Worm (Caenorhabditis elegans) whole organism, L1 larva: ENCODE data around the gene C02F4.4.
A peak's percentile ranks its signal among the peaks of the same experiment; 100 is the strongest.

ENCODE experiments used
- C16A3.4 ChIP-seq: fragments of 150-350 bp; optimal IDR thresholded peaks from 2 replicates; lab custom pipeline; 2014; ENCODE audit warnings: missing biosample characterization, missing genetic modification characterization
- F16B12.6 ChIP-seq: fragments of 150-350 bp; optimal IDR thresholded peaks from 2 replicates; lab custom pipeline; 2014; ENCODE audit warnings: missing biosample characterization, missing genetic modification characterization
- aha-1 ChIP-seq: fragments of 150-350 bp; optimal IDR thresholded peaks from 2 replicates; lab custom pipeline; 2014; ENCODE audit warnings: missing biosample characterization, missing genetic modification characterization
- alr-1 ChIP-seq: fragments of 200-800 bp; sonication (Bioruptor generic); optimal IDR thresholded peaks from 2 replicates; lab custom pipeline; 2018; ENCODE audit warnings: borderline replicate concordance, mild to moderate bottlenecking, missing genetic modification characterization, missing compliant biosample characterization
- ama-1 ChIP-seq: fragments of 150-350 bp; optimal IDR thresholded peaks from 2 replicates; lab custom pipeline; 2014
- ceh-88 ChIP-seq: fragments of 200-800 bp; sonication (Bioruptor generic); IDR thresholded peaks from 2 replicates; pipeline ENCODE4 v1.3.6; 2022; ENCODE audit warnings: missing genetic modification characterization, missing compliant biosample characterization
- dsc-1 ChIP-seq: sonication (generic microtip); optimal IDR thresholded peaks from 2 replicates; lab custom pipeline; 2016; ENCODE audit warnings: mild to moderate bottlenecking, missing genetic modification characterization, missing compliant biosample characterization
- efl-1 ChIP-seq, 4 experiments: fragments of 150-350 bp; optimal IDR thresholded peaks in 3 of 4; peaks in 1 of 4; 1 replicate in 1 of 4; 2 replicates in 3 of 4; lab custom pipeline; 2014; ENCODE audit warnings: missing biosample characterization in 2 of 4, missing genetic modification characterization in 2 of 4, missing genetic modification reagents in 2 of 4
- efl-3 ChIP-seq: fragments of 200-800 bp; sonication (Bioruptor generic); optimal IDR thresholded peaks from 2 replicates; lab custom pipeline; 2018; ENCODE audit warnings: mild to moderate bottlenecking, missing genetic modification characterization, missing compliant biosample characterization
- egl-13 ChIP-seq: sonication (generic microtip); optimal IDR thresholded peaks from 2 replicates; lab custom pipeline; 2016; ENCODE audit warnings: missing genotype, missing genetic modification reagents, missing genetic modification characterization, missing compliant biosample characterization
- egl-27 ChIP-seq, 2 experiments: fragments of 150-350 bp in 1 of 2; sonication (generic microtip); optimal IDR thresholded peaks; 3 replicates each; lab custom pipeline; 2017 to 2018; ENCODE audit warnings: missing biosample characterization in 2 of 2, missing genetic modification characterization in 2 of 2, missing genetic modification reagents in 2 of 2
- elt-3 ChIP-seq, 6 experiments: fragments of 150-350 bp in 1 of 6; sonication (generic microtip); optimal IDR thresholded peaks; 2 replicates each; lab custom pipeline; 2017 to 2018; ENCODE audit warnings: missing biosample characterization in 6 of 6, missing genetic modification characterization in 6 of 6, inconsistent platforms in 1 of 6
- fkh-8 ChIP-seq: sonication (generic microtip); optimal IDR thresholded peaks from 2 replicates; lab custom pipeline; 2016; ENCODE audit warnings: mild to moderate bottlenecking, missing genetic modification characterization, missing compliant biosample characterization
- grh-1 ChIP-seq: fragments of 200-800 bp; sonication (Bioruptor generic); IDR thresholded peaks from 2 replicates; pipeline ENCODE4 v1.3.6; 2022; ENCODE audit warnings: missing genetic modification reagents, missing genetic modification characterization, missing compliant biosample characterization
- hlh-4 ChIP-seq: sonication (generic microtip); optimal IDR thresholded peaks from 2 replicates; lab custom pipeline; 2016; ENCODE audit warnings: mild to moderate bottlenecking, missing genetic modification characterization, missing compliant biosample characterization
- hpl-2 ChIP-seq: fragments of 150-350 bp; optimal IDR thresholded peaks from 2 replicates; lab custom pipeline; 2014; ENCODE audit warnings: missing biosample characterization, missing genetic modification reagents, missing genetic modification characterization
- isw-1 ChIP-seq: fragments of 200-800 bp; sonication (Bioruptor generic); IDR thresholded peaks from 2 replicates; pipeline ENCODE4 v1.3.6; 2022; ENCODE audit warnings: missing genetic modification characterization, missing compliant biosample characterization
- jun-1 ChIP-seq: fragments of 150-350 bp; optimal IDR thresholded peaks from 2 replicates; lab custom pipeline; 2014; ENCODE audit warnings: missing biosample characterization, missing genetic modification reagents, missing genetic modification characterization
- lin-13 ChIP-seq: fragments of 150-350 bp; optimal IDR thresholded peaks from 2 replicates; lab custom pipeline; 2014; ENCODE audit warnings: missing biosample characterization, missing genetic modification reagents, missing genetic modification characterization
- lin-35 ChIP-seq, 2 experiments: fragments of 150-350 bp; optimal IDR thresholded peaks; 2 replicates each; lab custom pipeline; 2014; ENCODE audit warnings: missing biosample characterization in 2 of 2, missing genetic modification characterization in 2 of 2, missing genetic modification reagents in 2 of 2
- lin-39 ChIP-seq: fragments of 150-350 bp; optimal IDR thresholded peaks from 2 replicates; lab custom pipeline; 2014; ENCODE audit warnings: missing biosample characterization, missing genetic modification reagents, missing genetic modification characterization
- lir-3 ChIP-seq: sonication (generic microtip); optimal IDR thresholded peaks from 2 replicates; lab custom pipeline; 2016; ENCODE audit warnings: mild to moderate bottlenecking, missing genetic modification characterization, moderate library complexity, missing compliant biosample characterization; ENCODE audit not compliant: poor library complexity
- lsy-2 ChIP-seq, 2 experiments: fragments of 150-350 bp; optimal IDR thresholded peaks; 2 replicates each; lab custom pipeline; 2014; ENCODE audit warnings: missing biosample characterization in 2 of 2, missing genetic modification characterization in 2 of 2
- mdl-1 ChIP-seq, 2 experiments: fragments of 150-350 bp; optimal IDR thresholded peaks; 2 replicates each; lab custom pipeline; 2014 to 2017; ENCODE audit warnings: missing biosample characterization in 2 of 2, missing genetic modification characterization in 2 of 2, inconsistent platforms in 1 of 2
- mef-2 ChIP-seq: fragments of 150-350 bp; optimal IDR thresholded peaks from 2 replicates; lab custom pipeline; 2014; ENCODE audit warnings: missing biosample characterization, missing genetic modification characterization
- mep-1 ChIP-seq: fragments of 150-350 bp; optimal IDR thresholded peaks from 2 replicates; lab custom pipeline; 2014; ENCODE audit warnings: missing biosample characterization, missing genetic modification characterization
- nhr-12 ChIP-seq: sonication (generic microtip); optimal IDR thresholded peaks from 2 replicates; lab custom pipeline; 2017; ENCODE audit warnings: missing biosample characterization, missing genetic modification characterization
- nhr-19 ChIP-seq: fragments of 200-800 bp; sonication (Bioruptor generic); conservative IDR thresholded peaks from 2 replicates; pipeline ENCODE4 v1.3.6; 2022; ENCODE audit warnings: missing genetic modification characterization, missing compliant biosample characterization
- nhr-20 ChIP-seq: sonication (generic microtip); optimal IDR thresholded peaks from 2 replicates; lab custom pipeline; 2016; ENCODE audit warnings: mild to moderate bottlenecking, missing genetic modification characterization, missing compliant biosample characterization
- nhr-47 ChIP-seq: sonication (generic microtip); optimal IDR thresholded peaks from 2 replicates; lab custom pipeline; 2016; ENCODE audit warnings: mild to moderate bottlenecking, missing genetic modification characterization, moderate library complexity, missing compliant biosample characterization
- nhr-71 ChIP-seq: sonication (generic microtip); optimal IDR thresholded peaks from 2 replicates; lab custom pipeline; 2016; ENCODE audit warnings: mild to moderate bottlenecking, missing genetic modification characterization, moderate library complexity, missing compliant biosample characterization
- nhr-77 ChIP-seq: fragments of 150-350 bp; optimal IDR thresholded peaks from 2 replicates; lab custom pipeline; 2014; ENCODE audit warnings: missing biosample characterization, missing genetic modification characterization
- nhr-84 ChIP-seq: sonication (generic microtip); optimal IDR thresholded peaks from 2 replicates; lab custom pipeline; 2017; ENCODE audit warnings: missing biosample characterization, missing genetic modification characterization
- nhr-85 ChIP-seq: sonication (generic microtip); peaks from one replicate; lab custom pipeline; 2016; ENCODE audit warnings: missing genetic modification characterization, inconsistent platforms, missing compliant biosample characterization
- nhr-90 ChIP-seq: sonication (generic microtip); optimal IDR thresholded peaks from 2 replicates; lab custom pipeline; 2016; ENCODE audit warnings: mild to moderate bottlenecking, missing genetic modification characterization, missing compliant biosample characterization; ENCODE audit not compliant: poor library complexity
- pag-3 ChIP-seq: sonication (generic microtip); optimal IDR thresholded peaks from 2 replicates; lab custom pipeline; 2017; ENCODE audit warnings: missing genetic modification characterization, mild to moderate bottlenecking, missing compliant biosample characterization, antibody characterized with exemption, borderline replicate concordance; ENCODE audit not compliant: insufficient read depth
- pax-3 ChIP-seq: fragments of 200-800 bp; sonication (Bioruptor generic); optimal IDR thresholded peaks from 2 replicates; lab custom pipeline; 2018; ENCODE audit warnings: mild to moderate bottlenecking, missing genetic modification characterization, moderate library complexity, missing compliant biosample characterization
- skn-1 ChIP-seq: fragments of 150-350 bp; optimal IDR thresholded peaks from 2 replicates; lab custom pipeline; 2014; ENCODE audit warnings: missing biosample characterization, missing genetic modification characterization
- sox-4 ChIP-seq: sonication (generic microtip); optimal IDR thresholded peaks from 2 replicates; lab custom pipeline; 2016; ENCODE audit warnings: missing genetic modification characterization, missing compliant biosample characterization
- swsn-7 ChIP-seq: sonication (generic microtip); optimal IDR thresholded peaks from 2 replicates; lab custom pipeline; 2016; ENCODE audit warnings: missing genetic modification characterization, missing compliant biosample characterization
- tbx-2 ChIP-seq: sonication (generic microtip); optimal IDR thresholded peaks from 2 replicates; lab custom pipeline; 2016; ENCODE audit warnings: missing genetic modification characterization, missing compliant biosample characterization
- unc-130 ChIP-seq: fragments of 150-350 bp; optimal IDR thresholded peaks from 2 replicates; lab custom pipeline; 2017; ENCODE audit warnings: missing biosample characterization, missing genetic modification characterization, inconsistent platforms
- unc-30 ChIP-seq: sonication (generic microtip); optimal IDR thresholded peaks from 2 replicates; lab custom pipeline; 2017; ENCODE audit warnings: missing biosample characterization, missing genetic modification characterization
- unc-62 ChIP-seq: fragments of 150-350 bp; optimal IDR thresholded peaks from 2 replicates; lab custom pipeline; 2014; ENCODE audit warnings: missing biosample characterization, missing genetic modification reagents, missing genetic modification characterization
- unc-98 ChIP-seq: fragments of 200-800 bp; sonication (Bioruptor generic); IDR thresholded peaks from 2 replicates; pipeline ENCODE4 v1.3.6; 2022; ENCODE audit warnings: missing genetic modification characterization, missing compliant biosample characterization
- zag-1 ChIP-seq: fragments of 150-350 bp; optimal IDR thresholded peaks from 2 replicates; lab custom pipeline; 2014; ENCODE audit warnings: missing biosample characterization, missing genetic modification characterization
- zip-4 ChIP-seq: fragments of 200-800 bp; sonication (Bioruptor generic); optimal IDR thresholded peaks from 2 replicates; lab custom pipeline; 2018; ENCODE audit warnings: mild to moderate bottlenecking, missing genetic modification characterization, moderate library complexity, missing compliant biosample characterization
- ztf-11 ChIP-seq, 2 experiments: sonication (generic microtip); optimal IDR thresholded peaks; 2 replicates each; lab custom pipeline; 2016 to 2017; ENCODE audit warnings: missing genetic modification characterization in 2 of 2, missing biosample characterization in 1 of 2, missing compliant biosample characterization in 1 of 2
- ztf-4 ChIP-seq: fragments of 150-350 bp; optimal IDR thresholded peaks from 2 replicates; lab custom pipeline; 2014; ENCODE audit warnings: missing biosample characterization, missing genetic modification characterization

C02F4.4 gene

DNA sequence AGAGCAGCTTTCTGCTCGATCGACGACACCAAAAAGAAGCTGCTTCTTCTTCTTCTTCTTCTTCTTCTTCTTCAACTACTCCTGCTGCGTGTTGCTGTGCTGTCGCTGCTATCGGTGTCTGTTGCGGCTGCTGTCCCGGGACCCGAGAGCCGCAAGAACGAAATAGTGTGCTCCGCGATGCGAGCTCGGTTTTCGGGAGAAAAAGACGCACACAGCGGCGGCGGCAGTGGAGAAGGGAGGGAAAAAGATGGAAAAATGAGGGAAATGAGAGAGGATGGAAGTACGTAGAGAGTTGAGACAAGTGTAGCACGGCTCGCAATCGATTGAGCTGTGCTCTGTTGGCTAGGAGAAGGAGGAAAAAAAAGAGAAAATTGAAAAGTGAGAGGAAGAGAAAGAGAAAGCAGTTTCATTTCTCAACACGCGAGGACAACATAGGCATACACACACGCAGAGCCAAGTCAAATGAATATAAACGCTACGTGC lies 11.2 kb downstream of the C02F4.4 start (continued):
- TF ChIP-seq skn-1 (tag; lab: Kevin White, UChicago), result peak; percentile 27
- TF ChIP-seq egl-27 (tag; optimal IDR thresholded peaks at IDR 0.05; lab: Kevin White, UChicago), result no peak
- peak; percentile 30 to 35 for TF ChIP-seq lin-35 (GFP tag; optimal IDR thresholded peaks at IDR 0.05; lab: Kevin White, UChicago)
- TF ChIP-seq ceh-88 (GFP tag; lab: Robert Waterston, UW), result 0 out of 2 replicates have a peak, but pooled peaks have one; percentile 21
- peak; percentile 91 for TF ChIP-seq fkh-8
- peak; percentile 9 to 56 for TF ChIP-seq mdl-1 (tag; optimal IDR thresholded peaks at IDR 0.05; lab: Kevin White, UChicago)
- TF ChIP-seq nhr-20 (tag; lab: Kevin White, UChicago), result peak; percentile 59
- TF ChIP-seq nhr-19 (GFP tag; lab: Robert Waterston, UW), result peak; percentile 47; the same call in 1 of the 2 replicates
- TF ChIP-seq pax-3 (tag; lab: Kevin White, UChicago), result peak; percentile 41
- TF ChIP-seq C16A3.4 (tag; lab: Kevin White, UChicago), result peak; percentile 16
- peak; percentile 62 for TF ChIP-seq jun-1
- TF ChIP-seq zip-4 (GFP tag; lab: Kevin White, UChicago), result no peak
- no peak for TF ChIP-seq alr-1
- peak; percentile 26 for TF ChIP-seq nhr-77 (tag; lab: Kevin White, UChicago)
- peak; percentile 71 for TF ChIP-seq tbx-2 (tag; lab: Kevin White, UChicago)
- TF ChIP-seq swsn-7 (tag; lab: Kevin White, UChicago), result peak; percentile 69
- peak; percentile 23 for TF ChIP-seq F16B12.6
- TF ChIP-seq unc-98 (GFP tag; lab: Robert Waterston, UW), result no peak
- TF ChIP-seq dsc-1 (tag; lab: Kevin White, UChicago), result peak; percentile 85
- TF ChIP-seq unc-130 (tag; lab: Kevin White, UChicago), result no peak
- TF ChIP-seq nhr-71 (tag; lab: Kevin White, UChicago), result peak; percentile 88
- TF ChIP-seq ztf-4, result peak; percentile 39
- peak; percentile 55 for TF ChIP-seq zag-1 (tag; lab: Kevin White, UChicago)
- TF ChIP-seq nhr-47 (tag; lab: Kevin White, UChicago), result peak; percentile 73
- TF ChIP-seq mep-1 (tag; lab: Kevin White, UChicago), result peak; percentile 70
- peak in 1 of 2 experiments; percentile 34 for TF ChIP-seq ztf-11 (tag; optimal IDR thresholded peaks at IDR 0.05; lab: Kevin White, UChicago)
- TF ChIP-seq egl-13 (tag; lab: Kevin White, UChicago), result peak; percentile 71
- TF ChIP-seq isw-1 (GFP tag; lab: Robert Waterston, UW), result peak; percentile 43

DNA sequence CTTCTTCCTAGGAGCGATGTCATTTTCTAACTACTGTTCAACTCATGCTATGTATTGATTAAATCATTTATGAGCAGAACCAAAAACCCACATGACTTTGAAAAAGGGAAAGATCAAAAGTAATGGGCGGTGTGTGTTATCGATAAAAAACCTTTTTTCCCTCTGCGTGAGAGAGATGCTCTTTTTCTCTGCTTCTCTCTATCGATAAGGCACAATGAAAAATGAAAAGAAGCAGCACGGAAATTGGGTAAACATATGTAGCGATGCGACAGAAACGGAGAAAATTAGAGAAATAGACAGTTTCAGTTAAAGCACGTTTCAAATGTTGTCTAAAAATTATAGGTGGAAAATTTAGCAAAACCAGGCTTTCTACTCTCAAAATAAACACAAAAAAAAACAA lies 12.7 kb downstream of the C02F4.4 start:
- no peak for TF ChIP-seq F16B12.6
- TF ChIP-seq ztf-4, result peak; percentile 23
- TF ChIP-seq zag-1 (tag; lab: Kevin White, UChicago), result no peak
- TF ChIP-seq nhr-84, result no peak
- TF ChIP-seq nhr-90 (tag; lab: Kevin White, UChicago), result no peak
- peak; percentile 44 for TF ChIP-seq swsn-7 (tag; lab: Kevin White, UChicago)
- no peak for TF ChIP-seq nhr-12 (tag; lab: Kevin White, UChicago)
- TF ChIP-seq unc-62, result no peak
- peak; percentile 65 for TF ChIP-seq fkh-8
- no peak for TF ChIP-seq nhr-85 (tag; lab: Kevin White, UChicago)
- TF ChIP-seq hpl-2 (GFP tag; lab: Kevin White, UChicago), result no peak
- no peak for TF ChIP-seq grh-1 (GFP tag; lab: Robert Waterston, UW)
- no peak for TF ChIP-seq lin-39 (tag; lab: Kevin White, UChicago)
- TF ChIP-seq lin-13 (GFP tag; lab: Kevin White, UChicago), result no peak
- TF ChIP-seq jun-1, result peak; percentile 44
- TF ChIP-seq lin-35 (GFP tag; optimal IDR thresholded peaks at IDR 0.05; lab: Kevin White, UChicago), result peak in 1 of 2 experiments; percentile 71
- no peak for TF ChIP-seq hlh-4 (tag; lab: Kevin White, UChicago)
- TF ChIP-seq pag-3 (tag; lab: Kevin White, UChicago), result no peak
- TF ChIP-seq ama-1 (lab: Kevin White, UChicago), result peak; percentile 8
- TF ChIP-seq efl-1 (optimal IDR thresholded peaks at IDR 0.05; lab: Kevin White, UChicago), result peak; percentile 20 to 36
- peak in 1 of 2 experiments; percentile 38 for TF ChIP-seq efl-1 (GFP tag; optimal IDR thresholded peaks at IDR 0.05 in 1 of 2; lab: Kevin White, UChicago)
- TF ChIP-seq aha-1 (tag; lab: Kevin White, UChicago), result no peak
- no peak for TF ChIP-seq efl-3 (GFP tag; lab: Kevin White, UChicago)
- TF ChIP-seq nhr-47 (tag; lab: Kevin White, UChicago), result no peak
- peak; percentile 68 for TF ChIP-seq nhr-77 (tag; lab: Kevin White, UChicago)
- TF ChIP-seq unc-30 (tag; lab: Kevin White, UChicago), result no peak
- TF ChIP-seq mef-2, result peak; percentile 10
- no peak for TF ChIP-seq sox-4 (tag; lab: Kevin White, UChicago)
- TF ChIP-seq unc-98 (GFP tag; lab: Robert Waterston, UW), result no peak
- TF ChIP-seq lsy-2 (tag; optimal IDR thresholded peaks at IDR 0.05; lab: Kevin White, UChicago), result peak; percentile 4 to 64
- no peak for TF ChIP-seq elt-3 (tag; optimal IDR thresholded peaks at IDR 0.05; lab: Kevin White, UChicago)
- no peak for TF ChIP-seq lir-3 (tag; lab: Kevin White, UChicago)
